Worm (Caenorhabditis elegans): ENCODE data around the gene str-27.
"Not testable (repeated sequence)": the region's sequence is repeated elsewhere in the genome, so short reads cannot be mapped to it uniquely, and the experiment has no call there.

Gene str-27

ce11 chrV:15748343-15748742, 12.7 kb upstream of the str-27 start, which contains the start of gene T23D5.8:
TSS of gene T23D5.8 (minus strand) at chrV:15748443.
- TF ChIP-seq snpc-4, zip-8, lin-13 (tag; optimal IDR thresholded peaks at IDR 0.05): not testable (repeated sequence)

- TF ChIP-seq sptf-1 (tag; optimal IDR thresholded peaks at IDR 0.05); mep-1 (tag; optimal IDR thresholded peaks at IDR 0.05); drap-1 (GFP tag; optimal IDR thresholded peaks at IDR 0.05): not testable (repeated sequence)
Observed at ce11 chrV:15744366-15744765, 8.7 kb upstream of the str-27 start, which contains the start of gene str-19. TSS of gene str-19 (minus strand) at chrV:15744466.

- TF ChIP-seq mab-5 (tag; optimal IDR thresholded peaks at IDR 0.05) = no peak
- TF ChIP-seq ceh-39 (tag; optimal IDR thresholded peaks at IDR 0.05) = no peak
- TF ChIP-seq ceh-83 (GFP tag; optimal IDR thresholded peaks at IDR 0.05) = no peak
- no peak for TF ChIP-seq ham-2 (GFP tag; optimal IDR thresholded peaks at IDR 0.05)
- TF ChIP-seq lin-32 (GFP tag; optimal IDR thresholded peaks at IDR 0.05) = no peak
- no peak for TF ChIP-seq tbx-8 (GFP tag; optimal IDR thresholded peaks at IDR 0.05)
- no peak for TF ChIP-seq lin-13 (tag; optimal IDR thresholded peaks at IDR 0.05)
- no peak for TF ChIP-seq drap-1 (GFP tag; optimal IDR thresholded peaks at IDR 0.05)
- TF ChIP-seq pha-4 (tag; optimal IDR thresholded peaks at IDR 0.05) = no peak
- no peak for TF ChIP-seq cnd-1 (tag; optimal IDR thresholded peaks at IDR 0.05)
- TF ChIP-seq blmp-1 (tag; optimal IDR thresholded peaks at IDR 0.05) = no peak
- no peak for TF ChIP-seq ceh-43 (GFP tag; optimal IDR thresholded peaks at IDR 0.05)
- TF ChIP-seq sptf-1 (tag; optimal IDR thresholded peaks at IDR 0.05) = no peak
- TF ChIP-seq mep-1 (tag; optimal IDR thresholded peaks at IDR 0.05) = no peak
- no peak for TF ChIP-seq hlh-1 (tag; optimal IDR thresholded peaks at IDR 0.05)
- no peak for TF ChIP-seq ces-1 (GFP tag; optimal IDR thresholded peaks at IDR 0.05)
- no peak for TF ChIP-seq lsy-2 (tag; optimal IDR thresholded peaks at IDR 0.05)
- no peak for TF ChIP-seq zip-8 (tag; optimal IDR thresholded peaks at IDR 0.05)
- no peak for TF ChIP-seq elt-1 (tag; optimal IDR thresholded peaks at IDR 0.05; ENCODE audit: borderline replicate concordance, insufficient read depth)
- no peak for TF ChIP-seq unc-120 (tag; optimal IDR thresholded peaks at IDR 0.05; ENCODE audit: poor library complexity, severe bottlenecking)
Observed at ce11 chrV:15741851-15742250, 6.2 kb upstream of the str-27 start, which contains the start of gene str-18. TSS of gene str-18 (minus strand) at chrV:15741951.

ce11 chrV:15733568-15733967, 2.1 kb downstream of the str-27 start, which contains the start of gene T23D5.3:
TSS of gene T23D5.3 (minus strand) at chrV:15733668.
- no peak for TF ChIP-seq hlh-1 (tag; optimal IDR thresholded peaks at IDR 0.05)
- TF ChIP-seq ham-2 (GFP tag; optimal IDR thresholded peaks at IDR 0.05) = no peak
- no peak for TF ChIP-seq tbx-8 (GFP tag; optimal IDR thresholded peaks at IDR 0.05)
- no peak for TF ChIP-seq ztf-11 (tag; optimal IDR thresholded peaks at IDR 0.05)
- TF ChIP-seq lin-13 (tag; optimal IDR thresholded peaks at IDR 0.05) = no peak
- TF ChIP-seq ceh-39 (tag; optimal IDR thresholded peaks at IDR 0.05) = no peak
- no peak for TF ChIP-seq nhr-76 (tag; optimal IDR thresholded peaks at IDR 0.05)
- no peak for TF ChIP-seq bed-3 (GFP tag; optimal IDR thresholded peaks at IDR 0.05)
- no peak for TF ChIP-seq lin-32 (GFP tag; optimal IDR thresholded peaks at IDR 0.05)
- no peak for TF ChIP-seq ces-1 (GFP tag; optimal IDR thresholded peaks at IDR 0.05)
- no peak for TF ChIP-seq nhr-237 (tag; optimal IDR thresholded peaks at IDR 0.05)
- no peak for TF ChIP-seq nhr-28 (tag; optimal IDR thresholded peaks at IDR 0.05)

- TF ChIP-seq sptf-1 (tag; optimal IDR thresholded peaks at IDR 0.05) = no peak
- TF ChIP-seq elt-1 (tag; optimal IDR thresholded peaks at IDR 0.05; ENCODE audit: borderline replicate concordance, insufficient read depth) = no peak
- no peak for TF ChIP-seq nhr-237 (tag; optimal IDR thresholded peaks at IDR 0.05)
- TF ChIP-seq flh-1 (GFP tag; optimal IDR thresholded peaks at IDR 0.05) = no peak
- TF ChIP-seq unc-62 (GFP tag; optimal IDR thresholded peaks at IDR 0.05) = no peak
- TF ChIP-seq nhr-2 (tag; optimal IDR thresholded peaks at IDR 0.05) = no peak
- no peak for TF ChIP-seq unc-39 (tag; optimal IDR thresholded peaks at IDR 0.05)
- no peak for TF ChIP-seq blmp-1 (tag; optimal IDR thresholded peaks at IDR 0.05)
- no peak for TF ChIP-seq zip-8 (tag; optimal IDR thresholded peaks at IDR 0.05)
- no peak for TF ChIP-seq nhr-12 (tag; optimal IDR thresholded peaks at IDR 0.05)
- TF ChIP-seq ceh-43 (GFP tag; optimal IDR thresholded peaks at IDR 0.05) = no peak
- TF ChIP-seq nhr-76 (tag; optimal IDR thresholded peaks at IDR 0.05) = no peak
- no peak for TF ChIP-seq lsy-2 (tag; optimal IDR thresholded peaks at IDR 0.05)
- TF ChIP-seq lin-13 (tag; optimal IDR thresholded peaks at IDR 0.05) = no peak
- no peak for TF ChIP-seq cnd-1 (tag; optimal IDR thresholded peaks at IDR 0.05)
Observed at ce11 chrV:15733020-15733419, 2.6 kb downstream of the str-27 start.

Data from whole organism, mixed stage, embryonic.